Fruit fly (Drosophila melanogaster) ovary, adult (tissue): Measurements from ENCODE around the gene hyx.

Source experiments
- CG17801 ChIP-seq: fragments of 200-800 bp; optimal IDR thresholded peaks from 2 replicates; lab custom pipeline; 2019; ENCODE audit warnings: missing biosample characterization, mild to moderate bottlenecking, missing genetic modification characterization, moderate library complexity; ENCODE audit not compliant: partially characterized antibody

Gene hyx

dm6 chr3R:9045733-9046132 is 7.2 kb downstream of the hyx start:
- no peak for TF ChIP-seq CG17801

dm6 chr3R:9046954-9047353 is 8.4 kb downstream of the hyx start:
- TF ChIP-seq CG17801 = no peak

DNA sequence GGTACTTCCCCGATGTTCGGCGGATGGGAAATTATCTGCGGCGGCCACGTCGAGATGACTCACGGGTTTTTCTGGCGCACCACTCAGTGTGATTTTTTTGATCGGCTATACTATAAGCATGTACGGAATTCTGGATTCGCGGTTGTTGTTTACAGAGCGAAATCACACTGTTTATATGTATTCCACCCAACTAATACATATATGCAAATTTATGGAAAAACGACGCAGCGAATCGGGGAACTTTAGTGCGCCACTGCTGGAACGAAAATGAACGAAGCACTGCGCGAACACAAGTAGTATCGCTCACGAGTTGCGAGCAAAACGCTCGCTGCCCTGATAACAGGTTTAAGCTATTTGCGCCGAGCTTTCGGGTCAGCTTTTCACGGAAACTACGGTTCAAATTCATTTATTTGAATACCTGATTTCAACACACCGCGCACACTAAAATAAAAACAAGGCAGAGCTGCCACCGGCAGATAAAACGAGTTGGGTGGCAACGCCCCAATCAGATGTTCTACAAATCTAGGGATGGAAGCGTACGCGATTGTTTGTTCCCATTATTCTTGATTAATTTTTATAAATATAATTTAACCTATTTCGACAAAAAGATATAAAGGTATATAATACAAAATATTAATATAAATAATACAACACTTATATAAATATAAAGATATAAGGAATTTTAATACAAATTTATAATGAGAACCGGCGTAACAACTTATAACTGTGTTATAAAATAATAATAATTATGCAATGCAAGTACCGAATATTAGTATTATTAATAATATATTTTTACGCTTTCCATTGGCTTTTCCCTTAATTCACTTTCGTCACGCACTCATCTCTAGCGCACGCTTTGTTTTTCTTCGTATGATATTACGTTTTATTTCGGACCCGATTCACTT is 9.3 kb downstream of the hyx start, which contains the start of gene Rel:
Gene Rel (minus strand): TSS at position 417 of the 905 bp plus-strand sequence.
- peak; percentile 77 for TF ChIP-seq CG17801

dm6 chr3R:9048466-9049072 is 10.0 kb downstream of the hyx start, which contains the start of gene Mst85C:
Gene Mst85C, plus strand, starts transcription at chr3R:9048645.
- TF ChIP-seq CG17801 = no peak

DNA sequence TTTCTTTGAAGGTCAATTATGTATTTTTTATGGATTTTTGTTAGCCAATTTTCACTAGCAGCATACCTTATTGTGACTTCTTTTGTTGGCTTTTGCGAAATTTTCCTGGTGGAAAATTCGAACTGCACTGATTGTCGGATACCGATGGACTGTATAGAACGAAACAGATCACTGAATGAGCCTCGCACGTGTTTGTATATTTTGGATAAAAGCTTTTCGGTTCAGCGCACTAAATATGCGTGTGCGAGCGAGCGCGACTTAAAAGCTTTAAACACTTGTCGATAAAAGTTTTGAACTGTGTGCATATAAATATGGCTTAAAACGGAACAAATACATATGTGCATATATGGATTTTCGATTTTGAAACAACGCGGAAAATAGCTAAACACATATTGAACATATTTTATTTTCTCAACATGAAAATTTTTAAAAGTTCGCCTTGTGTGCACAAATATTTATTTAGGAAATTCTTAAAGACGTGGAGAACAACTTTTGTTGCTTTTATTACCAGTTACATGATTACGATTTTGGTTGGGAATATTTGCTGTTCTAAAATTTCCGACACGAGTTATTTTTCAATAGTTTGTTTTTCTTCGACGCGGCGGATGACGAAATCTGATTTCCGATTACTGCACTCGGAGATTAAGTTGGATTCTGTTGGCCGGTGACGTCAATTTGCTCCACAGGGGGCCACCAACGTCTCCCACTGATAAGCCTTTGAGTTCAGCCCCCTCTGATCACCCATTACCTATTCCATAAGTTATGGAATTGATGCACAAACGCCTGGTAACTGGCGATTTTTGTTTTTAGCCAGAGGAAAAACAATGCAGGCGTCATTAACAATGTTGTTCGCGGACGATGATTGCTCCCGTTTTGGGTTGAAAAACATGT is 10.8 kb downstream of the hyx start:
- TF ChIP-seq CG17801 = no peak

DNA sequence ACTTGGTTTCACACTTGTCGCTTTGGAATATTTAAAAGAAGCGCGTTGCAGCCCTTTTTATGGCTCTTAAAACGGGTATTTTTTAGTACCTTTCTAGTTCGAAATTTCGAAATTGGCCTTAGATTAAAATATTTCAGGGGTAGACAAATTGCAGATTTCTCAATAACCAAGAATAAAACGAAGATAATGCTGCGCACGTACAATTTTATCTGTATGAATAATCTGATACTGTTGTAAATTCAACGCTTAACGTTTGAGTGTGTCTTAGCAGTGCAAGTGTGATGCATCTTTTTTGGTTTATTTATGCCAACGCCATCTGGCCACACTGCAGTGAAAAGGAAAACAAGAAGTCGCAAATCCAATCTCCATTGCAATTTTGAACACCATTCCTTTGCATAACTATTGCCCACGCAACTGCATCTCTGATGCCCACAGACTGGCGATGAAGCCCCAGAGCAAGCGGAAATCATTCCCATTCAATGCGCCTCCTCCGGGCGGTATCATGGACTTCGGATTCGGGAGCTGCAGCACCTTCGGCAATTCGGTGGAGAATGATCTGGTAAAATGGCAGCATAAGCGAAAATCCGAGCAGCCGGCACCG is 12.1 kb downstream of the hyx start, which contains the start of gene Nmdmc:
Gene Nmdmc (minus strand): TSS at position 37 of the 601 bp plus-strand sequence.
- TF ChIP-seq CG17801 = no peak

dm6 chr3R:9051937-9052680 is 13.5 kb downstream of the hyx start, which contains the start of gene Kdm2:
Gene Kdm2, plus strand, starts transcription at chr3R:9052495.
- TF ChIP-seq CG17801 = peak; percentile 51

DNA sequence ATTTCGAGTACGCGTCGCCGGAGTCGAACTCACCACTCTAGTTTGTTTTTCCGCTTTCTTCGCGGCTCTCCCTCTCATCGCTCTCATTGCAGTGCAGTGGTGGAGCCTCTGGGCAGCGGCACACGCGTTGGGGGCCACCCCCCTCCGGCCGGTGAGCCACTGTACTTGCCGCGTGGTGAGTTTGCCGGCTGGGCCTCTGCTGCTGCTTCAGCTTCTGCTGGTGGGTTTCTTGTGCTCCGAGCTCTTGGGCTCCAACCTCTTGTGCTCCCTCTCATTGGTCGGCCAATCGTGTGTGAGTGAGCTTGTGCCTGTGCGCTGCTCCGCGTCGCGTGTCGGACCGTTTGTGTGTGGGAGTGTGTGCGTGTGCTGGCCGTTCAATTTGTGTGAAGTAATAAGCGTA is 14.5 kb downstream of the hyx start:
- TF ChIP-seq CG17801 = peak; percentile 42

DNA sequence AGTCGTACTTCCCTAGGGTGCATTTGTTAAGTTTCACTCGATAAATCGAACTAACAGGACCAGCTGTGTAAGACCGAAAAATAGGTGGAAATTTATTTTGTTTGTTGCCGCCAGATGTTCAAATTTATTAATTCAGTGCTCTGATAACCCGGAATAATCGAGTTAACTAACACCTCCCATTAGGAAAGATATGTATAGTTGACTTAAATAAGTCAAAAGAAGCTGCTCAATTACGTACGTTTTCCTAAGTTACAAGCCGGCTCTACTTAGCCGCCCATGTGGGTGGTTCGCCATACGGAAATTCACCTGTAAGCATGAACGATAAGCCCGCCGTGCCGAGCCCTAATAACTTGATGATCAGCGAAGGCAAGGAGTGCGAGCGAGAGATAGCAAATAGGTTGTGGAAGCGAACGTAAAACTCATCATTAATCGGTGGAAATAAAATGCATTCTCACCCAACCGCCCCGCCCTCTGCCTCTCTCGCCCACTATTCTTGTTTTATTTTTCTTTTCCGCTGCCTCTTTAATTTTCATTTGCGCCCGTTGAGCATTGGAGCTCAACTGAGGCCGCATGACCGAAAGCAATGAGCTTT is 15.4 kb downstream of the hyx start:
- TF ChIP-seq CG17801 = no peak

DNA sequence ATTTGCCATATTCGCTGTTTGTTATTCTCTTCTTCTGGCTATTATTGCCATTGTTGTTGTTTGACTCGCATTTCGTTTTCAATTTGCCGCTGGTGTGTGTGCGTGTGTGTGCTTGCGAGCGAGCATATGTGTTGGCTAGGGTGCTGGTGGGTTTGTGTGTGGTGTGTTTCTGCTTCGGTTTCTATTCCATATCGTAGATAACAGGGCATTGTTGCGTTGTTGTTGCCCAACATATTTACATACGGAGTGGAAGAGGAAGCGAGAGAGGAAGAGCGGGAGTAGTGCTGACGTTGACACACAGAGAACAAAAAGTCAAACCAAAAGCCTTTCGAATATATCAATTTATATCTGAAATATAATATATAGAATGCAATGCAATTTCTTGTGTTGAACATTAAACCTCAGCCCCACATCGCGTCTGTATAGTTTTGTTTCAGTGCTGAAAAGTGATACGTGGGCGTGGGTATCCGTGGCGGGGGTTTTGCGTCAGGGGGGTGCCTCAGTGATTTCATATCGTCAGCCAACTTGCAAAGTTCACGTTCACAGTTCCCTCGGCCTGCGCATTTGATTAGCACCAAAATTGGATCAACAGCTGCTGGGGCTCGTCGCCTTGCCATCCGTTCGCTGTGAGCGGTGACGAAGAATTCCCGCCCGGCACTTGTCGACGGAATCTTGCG is 16.0 kb downstream of the hyx start:
- peak; percentile 25 for TF ChIP-seq CG17801

- TF ChIP-seq CG17801 = peak; percentile 94
Measured at dm6 chr3R:9055119-9056105, 16.9 kb downstream of the hyx start.

DNA sequence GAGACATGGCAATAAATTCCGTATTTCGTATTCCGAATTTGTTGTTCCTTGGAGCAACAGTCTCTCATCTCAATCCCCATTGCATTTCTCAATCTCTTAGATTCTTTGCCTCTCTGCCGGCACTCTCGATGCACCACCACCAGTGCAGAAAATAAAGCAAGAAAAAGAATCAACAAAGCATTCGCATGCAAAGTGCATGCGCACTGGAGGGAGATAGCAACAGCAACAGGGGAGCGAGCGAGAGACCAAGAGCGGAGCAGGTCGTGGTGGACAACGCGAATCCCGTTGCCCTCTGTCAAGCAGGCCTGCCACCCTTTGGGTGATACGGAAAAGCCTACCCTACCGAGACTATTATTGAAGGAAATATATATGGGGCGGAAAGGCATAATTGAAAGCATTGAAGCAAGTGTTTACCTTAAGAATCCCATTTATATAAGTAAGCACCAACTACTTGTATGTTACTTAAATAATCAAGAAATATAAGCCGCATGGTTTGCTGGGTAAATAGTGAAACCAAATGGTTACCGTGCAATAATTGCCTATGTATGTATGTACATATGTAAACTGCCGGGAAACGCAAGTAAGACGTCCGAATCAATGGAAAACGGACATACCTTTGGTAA is 18.0 kb downstream of the hyx start:
- TF ChIP-seq CG17801 = no peak

- TF ChIP-seq CG17801 = no peak
Measured at dm6 chr3R:9057032-9057397, 18.5 kb downstream of the hyx start.
